Worm (Caenorhabditis elegans) whole organism, L3 larva: ENCODE data around the gene T16A9.3.

Experiments used
- ceh-9 ChIP-seq: sonication (generic microtip); optimal IDR thresholded peaks from 2 replicates; lab custom pipeline; 2018; ENCODE audit warnings: missing biosample characterization, missing genetic modification characterization
- lin-39 ChIP-seq: fragments of 150-350 bp; optimal IDR thresholded peaks from 2 replicates; lab custom pipeline; 2018; ENCODE audit warnings: missing biosample characterization, missing genetic modification reagents, missing genetic modification characterization
- nhr-76 ChIP-seq: fragments of 150-350 bp; sonication (generic microtip); optimal IDR thresholded peaks from 5 replicates; lab custom pipeline; 2014; ENCODE audit warnings: missing biosample characterization, missing genetic modification characterization
- nhr-77 ChIP-seq: fragments of 150-350 bp; optimal IDR thresholded peaks from 2 replicates; lab custom pipeline; 2014; ENCODE audit warnings: missing biosample characterization, missing genetic modification characterization
- unc-62 ChIP-seq: fragments of 150-350 bp; sonication (generic microtip); optimal IDR thresholded peaks from 4 replicates; lab custom pipeline; 2014; ENCODE audit warnings: missing biosample characterization, missing genetic modification reagents, missing genetic modification characterization

DNA sequence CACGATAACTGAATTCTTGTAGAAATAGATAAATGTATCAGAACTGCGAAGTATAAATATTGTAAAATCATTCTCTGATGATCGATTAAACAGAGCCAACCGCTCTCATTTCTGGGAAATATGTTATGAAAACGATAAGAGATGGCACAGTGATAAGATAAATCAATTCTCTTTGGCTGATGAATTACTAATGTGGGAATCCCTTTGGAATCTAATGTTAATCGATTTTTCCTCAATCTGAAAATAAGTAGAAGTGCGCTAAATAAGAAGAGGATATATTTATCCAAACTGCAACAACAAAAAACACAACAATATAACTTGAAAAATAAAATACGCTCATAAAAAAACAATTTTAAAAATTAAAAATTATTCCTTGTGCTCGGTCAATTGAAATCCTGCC, 22.5 kb upstream of the T16A9.3 start, which contains the start of gene cest-2.3:
- TF ChIP-seq unc-62 (GFP tag; lab: Kevin White, UChicago) (no peak), nhr-76 (tag; lab: Kevin White, UChicago) (no peak), ceh-9 (tag; lab: Kevin White, UChicago) (no peak), nhr-77 (tag; lab: Kevin White, UChicago) (no peak), lin-39 (no peak)
